Fruit fly (Drosophila melanogaster): ENCODE results near the gene CG8620.

CG8620 gene

DNA sequence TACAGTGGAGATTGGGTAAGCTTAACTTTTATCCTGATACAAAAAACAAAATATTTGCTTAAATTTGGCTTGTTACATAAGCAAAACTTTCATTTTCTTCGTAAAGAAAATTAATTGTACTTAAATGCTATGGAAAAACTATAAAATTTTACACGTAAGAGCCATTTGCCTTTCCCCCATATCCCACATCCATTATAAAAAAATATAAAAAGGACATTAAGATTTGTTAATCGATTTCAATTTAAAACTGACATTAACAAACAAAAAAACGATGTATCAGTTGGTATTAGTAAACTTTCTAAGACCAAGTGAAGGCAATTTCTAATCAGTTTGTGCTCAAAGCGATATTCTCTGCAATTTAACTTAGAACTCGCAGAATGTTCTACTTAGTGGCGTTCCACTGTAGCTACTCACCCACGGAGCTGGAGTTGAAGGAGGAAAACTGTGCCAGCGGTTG lies 2.3 kb upstream of the CG8620 start (continued):
- TF ChIP-seq nmo (GFP tag; optimal IDR thresholded peaks at IDR 0.05) (peak; percentile 41), CG10209 (GFP tag; optimal IDR thresholded peaks at IDR 0.05) (peak; percentile 11), sisA (GFP tag; IDR thresholded peaks at IDR 0.05) (0 out of 2 replicates have a peak, but pooled peaks have one; percentile 4), CG33557 (GFP tag; optimal IDR thresholded peaks at IDR 0.05) (peak; percentile 25), CG2120 (GFP tag; optimal IDR thresholded peaks at IDR 0.05) (peak; percentile 38), CG16815 (GFP tag; optimal IDR thresholded peaks at IDR 0.05) (peak; percentile 13), Ets65A (GFP tag) (peak; percentile 91), Oli (tag; optimal IDR thresholded peaks at IDR 0.05) (peak; percentile 36), CG12659 (GFP tag; optimal IDR thresholded peaks at IDR 0.05) (peak; percentile 5), CG15696 (tag; optimal IDR thresholded peaks at IDR 0.05) (peak; percentile 10), CG18262 (tag; optimal IDR thresholded peaks at IDR 0.05) (peak; percentile 69), CG12391 (tag; optimal IDR thresholded peaks at IDR 0.05) (peak; percentile 33), Trl (optimal IDR thresholded peaks at IDR 0.05) (no peak), Trl (GFP tag; optimal IDR thresholded peaks at IDR 0.05) (no peak), bsh (GFP tag; optimal IDR thresholded peaks at IDR 0.05) (peak; percentile 11 to 37), CG11723 (GFP tag; optimal IDR thresholded peaks at IDR 0.05) (peak; percentile 22), Hsf (GFP tag; optimal IDR thresholded peaks at IDR 0.05) (peak; percentile 36), CG7786 (GFP tag; optimal IDR thresholded peaks at IDR 0.05) (peak; percentile 6), Opbp (GFP tag; IDR thresholded peaks at IDR 0.05; ENCODE audit: partially characterized antibody) (no peak), phol (tag; optimal IDR thresholded peaks at IDR 0.05) (peak; percentile 43), CG13424 (tag; optimal IDR thresholded peaks at IDR 0.05) (peak; percentile 31), CG14667 (GFP tag; IDR thresholded peaks at IDR 0.05) (no peak), odd (GFP tag; optimal IDR thresholded peaks at IDR 0.05) (peak; percentile 19), ftz-f1 (GFP tag; optimal IDR thresholded peaks at IDR 0.05) (no peak), CG10979 (tag; optimal IDR thresholded peaks at IDR 0.05) (peak; percentile 29), vvl (GFP tag; IDR thresholded peaks at IDR 0.05) (no peak; the same call in 1 of the 2 replicates), NK7.1 (GFP tag; optimal IDR thresholded peaks at IDR 0.05) (no peak), lab (GFP tag; optimal IDR thresholded peaks at IDR 0.05) (peak; percentile 33), dpn (GFP tag; optimal IDR thresholded peaks at IDR 0.05) (peak; percentile 1 to 21), cwo (GFP tag; optimal IDR thresholded peaks at IDR 0.05) (peak; percentile 12), Pdp1 (GFP tag; optimal IDR thresholded peaks at IDR 0.05) (peak; percentile 10 to 64), CoRest (tag; optimal IDR thresholded peaks at IDR 0.05) (peak; percentile 49), CG10959 (GFP tag; IDR thresholded peaks at IDR 0.05) (no peak), sens (GFP tag) (peak; percentile 67), lmd (GFP tag; IDR thresholded peaks at IDR 0.05) (peak; percentile 16; the same call in 1 of the 2 replicates), row (GFP tag; IDR thresholded peaks at IDR 0.05) (peak; percentile 58), CG2129 (GFP tag; IDR thresholded peaks at IDR 0.05; ENCODE audit: partially characterized antibody) (no peak), Doc2 (GFP tag; IDR thresholded peaks at IDR 0.05) (no peak), Chrac-16 (GFP tag; optimal IDR thresholded peaks at IDR 0.05) (peak; percentile 37), CG6654 (GFP tag; optimal IDR thresholded peaks at IDR 0.05) (peak; percentile 7), Neu2 (GFP tag; optimal IDR thresholded peaks at IDR 0.05; ENCODE audit: borderline replicate concordance) (peak; percentile 43), CG3281 (GFP tag; optimal IDR thresholded peaks at IDR 0.05) (peak; percentile 25), pb (GFP tag; optimal IDR thresholded peaks at IDR 0.05) (no peak), fd96Cb (tag; optimal IDR thresholded peaks at IDR 0.05) (peak; percentile 12), mam (GFP tag; optimal IDR thresholded peaks at IDR 0.05) (peak; percentile 18), dmrt99B (tag; optimal IDR thresholded peaks at IDR 0.05) (peak; percentile 44), az2 (GFP tag; optimal IDR thresholded peaks at IDR 0.05) (peak; percentile 27), tio (GFP tag; optimal IDR thresholded peaks at IDR 0.05) (peak; percentile 29), lilli (GFP tag; optimal IDR thresholded peaks at IDR 0.05) (peak; percentile 27), CG7556 (GFP tag; optimal IDR thresholded peaks at IDR 0.05) (peak; percentile 72)
